Fruit fly (Drosophila melanogaster) whole organism, embryonic: Measurements from ENCODE around the gene CG43799.

ENCODE experiments used
- Ada2b ChIP-seq: fragments of 200-800 bp; sonication (Bioruptor generic); IDR thresholded peaks from 2 replicates; pipeline ENCODE4 v1.3.6; 2022; ENCODE audit warnings: missing biosample characterization, missing genetic modification characterization
- Asciz ChIP-seq: fragments of 200-800 bp; sonication (Bioruptor generic); optimal IDR thresholded peaks from 2 replicates; lab custom pipeline; 2017; ENCODE audit warnings: missing biosample characterization, mild to moderate bottlenecking, missing genetic modification characterization, missing genetic modification reagents
- Bteb2 ChIP-seq: fragments of 200-800 bp; sonication (Bioruptor generic); optimal IDR thresholded peaks from 2 replicates; lab custom pipeline; 2016; ENCODE audit warnings: missing biosample characterization, missing genetic modification characterization
- CG10209 ChIP-seq: fragments of 200-800 bp; sonication (Bioruptor generic); optimal IDR thresholded peaks from 3 replicates; lab custom pipeline; 2017; ENCODE audit warnings: missing biosample characterization, mild to moderate bottlenecking, missing genetic modification characterization, missing genetic modification reagents
- CG11093 ChIP-seq: fragments of 200-800 bp; sonication (Bioruptor generic); IDR thresholded peaks from 3 replicates; pipeline ENCODE4 v1.3.6; 2022; ENCODE audit warnings: missing biosample characterization, missing genetic modification characterization
- CG12299 ChIP-seq: fragments of 200-800 bp; sonication (Bioruptor generic); optimal IDR thresholded peaks from 2 replicates; lab custom pipeline; 2018; ENCODE audit warnings: missing biosample characterization, mild to moderate bottlenecking, missing genetic modification characterization
- CG14710 ChIP-seq: fragments of 200-800 bp; sonication (Bioruptor generic); optimal IDR thresholded peaks from 3 replicates; lab custom pipeline; 2019; ENCODE audit warnings: missing biosample characterization, mild to moderate bottlenecking, missing genetic modification characterization, moderate library complexity
- CG15073 ChIP-seq: fragments of 200-800 bp; sonication (Bioruptor generic); optimal IDR thresholded peaks from 2 replicates; lab custom pipeline; 2016; ENCODE audit warnings: missing biosample characterization, missing genetic modification characterization
- CG15601 ChIP-seq: fragments of 200-800 bp; sonication (Bioruptor generic); optimal IDR thresholded peaks from 3 replicates; lab custom pipeline; 2019; ENCODE audit warnings: missing biosample characterization, mild to moderate bottlenecking, missing genetic modification characterization, moderate library complexity
- CG16863 ChIP-seq: fragments of 200-800 bp; sonication (Bioruptor generic); optimal IDR thresholded peaks from 3 replicates; lab custom pipeline; 2016; ENCODE audit warnings: missing biosample characterization, missing genetic modification characterization
- CG17912 ChIP-seq: fragments of 200-800 bp; sonication (Bioruptor generic); optimal IDR thresholded peaks from 2 replicates; lab custom pipeline; 2018; ENCODE audit warnings: missing biosample characterization, mild to moderate bottlenecking, missing genetic modification characterization
- CG2129 ChIP-seq: fragments of 200-800 bp; sonication (Bioruptor generic); IDR thresholded peaks from 2 replicates; pipeline ENCODE4 v1.3.6; 2022; ENCODE audit warnings: missing biosample characterization, missing genetic modification characterization; ENCODE audit not compliant: partially characterized antibody
- CG32767 ChIP-seq: fragments of 200-800 bp; sonication (Bioruptor generic); IDR thresholded peaks from 2 replicates; pipeline ENCODE4 v1.3.6; 2022; ENCODE audit warnings: missing biosample characterization, missing genetic modification characterization
- CG33213 ChIP-seq: fragments of 200-800 bp; sonication (Bioruptor generic); optimal IDR thresholded peaks from 3 replicates; lab custom pipeline; 2016; ENCODE audit warnings: missing biosample characterization, missing genetic modification characterization
- CG33557 ChIP-seq: fragments of 200-800 bp; sonication (Bioruptor generic); optimal IDR thresholded peaks from 2 replicates; lab custom pipeline; 2019; ENCODE audit warnings: missing biosample characterization, mild to moderate bottlenecking, missing genetic modification characterization, moderate library complexity
- CG3838 ChIP-seq: fragments of 200-800 bp; sonication (Bioruptor generic); optimal IDR thresholded peaks from 3 replicates; lab custom pipeline; 2016; ENCODE audit warnings: missing biosample characterization, missing genetic modification characterization
- CG4360 ChIP-seq: fragments of 200-800 bp; sonication (Bioruptor generic); IDR thresholded peaks from 2 replicates; pipeline ENCODE4 v1.3.6; 2022; ENCODE audit warnings: missing biosample characterization, missing genetic modification characterization
- CG4404 ChIP-seq: fragments of 200-800 bp; sonication (Bioruptor generic); IDR thresholded peaks from 2 replicates; pipeline ENCODE4 v1.3.6; 2022; ENCODE audit warnings: missing biosample characterization, missing genetic modification characterization
- CG4820 ChIP-seq: fragments of 200-800 bp; sonication (Bioruptor generic); optimal IDR thresholded peaks from 3 replicates; lab custom pipeline; 2016; ENCODE audit warnings: missing biosample characterization, missing genetic modification characterization
- CG7372 ChIP-seq: fragments of 200-800 bp; sonication (Bioruptor generic); IDR thresholded peaks from 2 replicates; pipeline ENCODE4 v1.3.6; 2022; ENCODE audit warnings: missing biosample characterization, missing genetic modification characterization
- CG7556 ChIP-seq: fragments of 200-800 bp; sonication (Bioruptor generic); optimal IDR thresholded peaks from 2 replicates; lab custom pipeline; 2017; ENCODE audit warnings: missing biosample characterization, mild to moderate bottlenecking, missing genetic modification characterization
- CG8281 ChIP-seq: fragments of 200-800 bp; sonication (Bioruptor generic); optimal IDR thresholded peaks from 2 replicates; lab custom pipeline; 2018; ENCODE audit warnings: missing biosample characterization, mild to moderate bottlenecking, missing genetic modification characterization, moderate library complexity
- CG8924 ChIP-seq: fragments of 200-800 bp; optimal IDR thresholded peaks from 3 replicates; lab custom pipeline; 2019; ENCODE audit warnings: missing biosample characterization, mild to moderate bottlenecking, missing genetic modification characterization, moderate library complexity
- CG9437 ChIP-seq: fragments of 200-800 bp; sonication (Bioruptor generic); optimal IDR thresholded peaks from 2 replicates; lab custom pipeline; 2018; ENCODE audit warnings: missing biosample characterization, mild to moderate bottlenecking, missing genetic modification characterization
- CG9727 ChIP-seq: fragments of 200-800 bp; sonication (Bioruptor generic); optimal IDR thresholded peaks from 3 replicates; lab custom pipeline; 2017; ENCODE audit warnings: missing biosample characterization, mild to moderate bottlenecking, missing genetic modification characterization
- CG9817 ChIP-seq: fragments of 200-800 bp; sonication (Bioruptor generic); optimal IDR thresholded peaks from 2 replicates; lab custom pipeline; 2018; ENCODE audit warnings: missing biosample characterization, mild to moderate bottlenecking, missing genetic modification characterization, moderate library complexity
- Dbx ChIP-seq: fragments of 200-800 bp; sonication (Bioruptor generic); IDR thresholded peaks from 3 replicates; pipeline ENCODE4 v1.3.6; 2022; ENCODE audit warnings: missing biosample characterization, missing genetic modification characterization
- Dip3 ChIP-seq: fragments of 200-800 bp; sonication (Bioruptor generic); optimal IDR thresholded peaks from 3 replicates; lab custom pipeline; 2016; ENCODE audit warnings: missing biosample characterization, missing genetic modification characterization
- Dll ChIP-seq: fragments of 200-800 bp; sonication (Bioruptor generic); IDR thresholded peaks from 4 replicates; pipeline ENCODE4 v1.3.6; 2022; ENCODE audit warnings: missing biosample characterization, missing genetic modification characterization; ENCODE audit not compliant: partially characterized antibody
- ERR ChIP-seq: fragments of 200-800 bp; sonication (Bioruptor generic); optimal IDR thresholded peaks from 2 replicates; lab custom pipeline; 2016; ENCODE audit warnings: missing biosample characterization, missing genetic modification characterization
- HLH3B ChIP-seq: fragments of 200-800 bp; sonication (Bioruptor generic); IDR thresholded peaks from 2 replicates; pipeline ENCODE4 v1.3.6; 2022; ENCODE audit warnings: missing biosample characterization, missing genetic modification characterization
- Hr51 ChIP-seq, 2 experiments: fragments of 200-800 bp; sonication (Bioruptor generic); optimal IDR thresholded peaks; 2 replicates in 1 of 2; 3 replicates in 1 of 2; lab custom pipeline; 2016 to 2018; ENCODE audit warnings: missing biosample characterization in 2 of 2, missing genetic modification characterization in 2 of 2, mild to moderate bottlenecking in 1 of 2, moderate library complexity in 1 of 2
- Lhr ChIP-seq: fragments of 200-800 bp; sonication (Bioruptor generic); optimal IDR thresholded peaks from 3 replicates; lab custom pipeline; 2017; ENCODE audit warnings: mild to moderate bottlenecking, missing biosample characterization, missing genetic modification reagents, missing genetic modification characterization
- NfI ChIP-seq: fragments of 200-800 bp; sonication (Bioruptor generic); optimal IDR thresholded peaks from 3 replicates; lab custom pipeline; 2018; ENCODE audit warnings: missing biosample characterization, mild to moderate bottlenecking, missing genetic modification characterization, moderate library complexity
- Poxn ChIP-seq: fragments of 200-800 bp; sonication (Bioruptor generic); IDR thresholded peaks from 2 replicates; pipeline ENCODE4 v1.3.6; 2022; ENCODE audit warnings: missing biosample characterization, missing genetic modification characterization
- Sry-δ ChIP-seq: fragments of 200-800 bp; sonication (Bioruptor generic); optimal IDR thresholded peaks from 2 replicates; lab custom pipeline; 2016; ENCODE audit warnings: missing biosample characterization, missing genetic modification characterization
- abd-A ChIP-seq: fragments of 200-800 bp; sonication (Bioruptor generic); optimal IDR thresholded peaks from 3 replicates; lab custom pipeline; 2019; ENCODE audit warnings: missing biosample characterization, mild to moderate bottlenecking, missing genetic modification characterization, moderate library complexity
- chif ChIP-seq, 2 experiments: fragments of 200-800 bp; sonication (Bioruptor generic); optimal IDR thresholded peaks; 3 replicates each; lab custom pipeline; 2016; ENCODE audit warnings: missing biosample characterization in 2 of 2, missing genetic modification characterization in 2 of 2
- danr ChIP-seq: fragments of 200-800 bp; sonication (Bioruptor generic); IDR thresholded peaks from 2 replicates; pipeline ENCODE4 v1.3.6; 2022; ENCODE audit warnings: missing biosample characterization, missing genetic modification characterization
- dimm ChIP-seq: fragments of 200-800 bp; sonication (Bioruptor generic); IDR thresholded peaks from 2 replicates; pipeline ENCODE4 v1.3.6; 2022; ENCODE audit warnings: missing biosample characterization, missing genetic modification characterization
- dmrt11E ChIP-seq: fragments of 200-800 bp; sonication (Bioruptor generic); optimal IDR thresholded peaks from 3 replicates; lab custom pipeline; 2018; ENCODE audit warnings: missing biosample characterization, mild to moderate bottlenecking, missing genetic modification characterization, moderate library complexity
- emc ChIP-seq: fragments of 200-800 bp; sonication (Bioruptor generic); optimal IDR thresholded peaks from 2 replicates; lab custom pipeline; 2016; ENCODE audit warnings: missing biosample characterization, missing genetic modification characterization
- gro ChIP-seq: fragments of 200-800 bp; sonication (Bioruptor generic); optimal IDR thresholded peaks from 2 replicates; lab custom pipeline; 2016; ENCODE audit warnings: missing biosample characterization, missing genetic modification characterization
- h ChIP-seq: fragments of >200 bp; optimal IDR thresholded peaks from 2 replicates; lab custom pipeline; 2017
- ind ChIP-seq: fragments of 200-800 bp; sonication (Bioruptor generic); optimal IDR thresholded peaks from 3 replicates; lab custom pipeline; 2016; ENCODE audit warnings: missing biosample characterization, missing genetic modification characterization
- jumu ChIP-seq: fragments of 200-800 bp; sonication (Bioruptor generic); optimal IDR thresholded peaks from 3 replicates; lab custom pipeline; 2016; ENCODE audit warnings: missing biosample characterization, missing genetic modification characterization
- lmd ChIP-seq: fragments of 200-800 bp; sonication (Bioruptor generic); IDR thresholded peaks from 2 replicates; pipeline ENCODE4 v1.3.6; 2022; ENCODE audit warnings: missing biosample characterization, missing genetic modification characterization
- schlank ChIP-seq: fragments of 200-800 bp; sonication (Bioruptor generic); optimal IDR thresholded peaks from 2 replicates; lab custom pipeline; 2018; ENCODE audit warnings: missing biosample characterization, mild to moderate bottlenecking, missing genetic modification characterization
- tll ChIP-seq, 2 experiments: fragments of 200-800 bp in 1 of 2; fragments of >200 bp in 1 of 2; sonication (Bioruptor generic) in 1 of 2; optimal IDR thresholded peaks; 2 replicates each; lab custom pipeline; 2017 to 2019; ENCODE audit warnings: missing biosample characterization in 2 of 2, missing genetic modification characterization in 2 of 2, mild to moderate bottlenecking in 1 of 2, moderate library complexity in 1 of 2
- yki ChIP-seq: fragments of >200 bp; optimal IDR thresholded peaks from 3 replicates; lab custom pipeline; 2018
- zen ChIP-seq: fragments of 200-800 bp; sonication (Bioruptor generic); optimal IDR thresholded peaks from 3 replicates; lab custom pipeline; 2018; ENCODE audit warnings: missing biosample characterization, mild to moderate bottlenecking, missing genetic modification characterization, moderate library complexity
- zf30C ChIP-seq: fragments of 200-800 bp; sonication (Bioruptor generic); optimal IDR thresholded peaks from 3 replicates; lab custom pipeline; 2018; ENCODE audit warnings: missing biosample characterization, mild to moderate bottlenecking, missing genetic modification characterization

Gene CG43799

dm6 chr2L:7239310-7239709 is 11.8 kb downstream of the CG43799 start (continued):
- no peak for TF ChIP-seq CG16863 (GFP tag; lab: Kevin White, UChicago)
- no peak for TF ChIP-seq zen (tag; lab: Kevin White, UChicago)
- no peak for TF ChIP-seq h (lab: Kevin White, UChicago)
- TF ChIP-seq ind (GFP tag; lab: Kevin White, UChicago), result no peak
- no peak for TF ChIP-seq Bteb2 (GFP tag; lab: Kevin White, UChicago)
- no peak for TF ChIP-seq Hr51 (GFP tag; optimal IDR thresholded peaks at IDR 0.05; lab: Kevin White, UChicago)
- 0 out of 2 replicates have a peak, but pooled peaks have one; percentile 12 for TF ChIP-seq CG32767 (GFP tag; lab: Robert Waterston, UW)
- peak; percentile 61 for TF ChIP-seq schlank (tag; lab: Kevin White, UChicago)
- no peak for TF ChIP-seq lmd (GFP tag; lab: Robert Waterston, UW)
- no peak for TF ChIP-seq tll (GFP tag; optimal IDR thresholded peaks at IDR 0.05; lab: Kevin White, UChicago)
- TF ChIP-seq CG2129, result no peak
- no peak for TF ChIP-seq CG11093
- TF ChIP-seq CG9727 (GFP tag; lab: Kevin White, UChicago), result peak; percentile 66
- TF ChIP-seq zf30C (GFP tag; lab: Kevin White, UChicago), result no peak
- TF ChIP-seq CG9437, result no peak
- no peak for TF ChIP-seq dmrt11E (tag; lab: Kevin White, UChicago)
- TF ChIP-seq Lhr (GFP tag; lab: Kevin White, UChicago), result no peak
- TF ChIP-seq Ada2b (GFP tag; lab: Robert Waterston, UW), result no peak
- no peak for TF ChIP-seq CG33557 (GFP tag; lab: Kevin White, UChicago)
- TF ChIP-seq CG12299 (tag; lab: Kevin White, UChicago), result no peak
- TF ChIP-seq CG15601, result no peak
- TF ChIP-seq emc (GFP tag; lab: Kevin White, UChicago), result no peak
- no peak for TF ChIP-seq CG4404 (GFP tag; lab: Robert Waterston, UW)
- peak; percentile 20 for TF ChIP-seq Dip3
- TF ChIP-seq CG33213, result no peak
- TF ChIP-seq yki (lab: Kevin White, UChicago), result no peak
- no peak for TF ChIP-seq CG9817 (tag; lab: Kevin White, UChicago)
- TF ChIP-seq Sry-δ, result peak; percentile 1
- TF ChIP-seq CG7372, result no peak
- no peak for TF ChIP-seq CG4360 (GFP tag; lab: Robert Waterston, UW)
- peak in 1 of 2 experiments; percentile 24 for TF ChIP-seq chif (GFP tag; optimal IDR thresholded peaks at IDR 0.05; lab: Kevin White, UChicago)
- no peak for TF ChIP-seq Poxn
- TF ChIP-seq dimm, result no peak
- TF ChIP-seq CG14710 (tag; lab: Kevin White, UChicago), result no peak
- peak; percentile 27 for TF ChIP-seq gro (GFP tag; lab: Kevin White, UChicago)
- TF ChIP-seq CG3838, result no peak
- TF ChIP-seq jumu (GFP tag; lab: Kevin White, UChicago), result no peak
- TF ChIP-seq danr (GFP tag; lab: Robert Waterston, UW), result no peak
- TF ChIP-seq CG10209 (GFP tag; lab: Kevin White, UChicago), result peak; percentile 45
- TF ChIP-seq CG7556 (GFP tag; lab: Kevin White, UChicago), result no peak
- no peak for TF ChIP-seq Asciz (GFP tag; lab: Kevin White, UChicago)
- TF ChIP-seq CG15073 (GFP tag; lab: Kevin White, UChicago), result no peak
- TF ChIP-seq HLH3B (GFP tag; lab: Robert Waterston, UW), result no peak
- no peak for TF ChIP-seq CG8281
- no peak for TF ChIP-seq Dll (GFP tag; lab: Robert Waterston, UW)
- no peak for TF ChIP-seq abd-A (tag; lab: Kevin White, UChicago)
- TF ChIP-seq NfI, result peak; percentile 25
- TF ChIP-seq CG17912 (GFP tag; lab: Kevin White, UChicago), result no peak
- no peak for TF ChIP-seq Dbx (GFP tag; lab: Robert Waterston, UW)
- no peak for TF ChIP-seq CG8924
- TF ChIP-seq CG4820 (GFP tag; lab: Kevin White, UChicago), result no peak
- TF ChIP-seq ERR, result peak; percentile 38
